Worm (Caenorhabditis elegans) whole organism, mixed stage, embryonic: ENCODE measurements around the gene F55C9.6.

Source experiments
- blmp-1 ChIP-seq: fragments of 150-350 bp; optimal IDR thresholded peaks from 2 replicates; lab custom pipeline; 2014; ENCODE audit warnings: missing biosample characterization, missing genetic modification characterization
- ces-1 ChIP-seq: fragments of 150-350 bp; optimal IDR thresholded peaks from 2 replicates; lab custom pipeline; 2014; ENCODE audit warnings: missing biosample characterization, missing genetic modification reagents, missing genetic modification characterization
- nhr-12 ChIP-seq: fragments of 150-350 bp; optimal IDR thresholded peaks from 2 replicates; lab custom pipeline; 2014; ENCODE audit warnings: missing biosample characterization, missing genetic modification characterization
- nhr-237 ChIP-seq: fragments of 150-350 bp; optimal IDR thresholded peaks from 2 replicates; lab custom pipeline; 2014; ENCODE audit warnings: missing biosample characterization, missing genetic modification characterization
- nhr-28 ChIP-seq: fragments of 150-350 bp; optimal IDR thresholded peaks from 2 replicates; lab custom pipeline; 2014; ENCODE audit warnings: missing biosample characterization, missing genetic modification characterization
- nhr-76 ChIP-seq: sonication (generic microtip); optimal IDR thresholded peaks from 2 replicates; lab custom pipeline; 2017; ENCODE audit warnings: missing biosample characterization, missing genetic modification characterization
- sem-2 ChIP-seq: fragments of 200-800 bp; sonication (Bioruptor generic); optimal IDR thresholded peaks from 2 replicates; lab custom pipeline; 2018; ENCODE audit warnings: mild to moderate bottlenecking, missing genetic modification characterization, missing compliant biosample characterization
- snpc-4 ChIP-seq: fragments of 150-350 bp; optimal IDR thresholded peaks from 2 replicates; lab custom pipeline; 2014; ENCODE audit warnings: missing biosample characterization, missing genetic modification characterization
- tbx-8 ChIP-seq: fragments of 200-800 bp; sonication (Bioruptor generic); optimal IDR thresholded peaks from 2 replicates; lab custom pipeline; 2018; ENCODE audit warnings: mild to moderate bottlenecking, missing genetic modification characterization, moderate library complexity, missing compliant biosample characterization
- unc-39 ChIP-seq: fragments of 150-350 bp; optimal IDR thresholded peaks from 2 replicates; lab custom pipeline; 2014; ENCODE audit warnings: missing biosample characterization, missing genetic modification characterization
- unc-62 ChIP-seq: fragments of 150-350 bp; optimal IDR thresholded peaks from 2 replicates; lab custom pipeline; 2014; ENCODE audit warnings: missing biosample characterization, missing genetic modification reagents, missing genetic modification characterization
- zip-8 ChIP-seq: fragments of 150-350 bp; optimal IDR thresholded peaks from 2 replicates; lab custom pipeline; 2014; ENCODE audit warnings: missing biosample characterization, missing genetic modification characterization
- ztf-11 ChIP-seq: fragments of 150-350 bp; optimal IDR thresholded peaks from 2 replicates; lab custom pipeline; 2014; ENCODE audit warnings: missing biosample characterization, missing genetic modification characterization

ce11 chrV:19325436-19325835 is 28.8 kb upstream of the F55C9.6 start:
- TF ChIP-seq nhr-12 (tag; lab: Kevin White, UChicago) (no peak), tbx-8 (GFP tag; lab: Kevin White, UChicago) (no peak), nhr-28 (tag; lab: Kevin White, UChicago) (no peak), sem-2 (GFP tag; lab: Kevin White, UChicago) (no peak), unc-62 (GFP tag; lab: Kevin White, UChicago) (no peak), zip-8 (tag; lab: Kevin White, UChicago) (no peak), blmp-1 (tag; lab: Kevin White, UChicago) (no peak), ztf-11 (tag; lab: Kevin White, UChicago) (no peak), ces-1 (GFP tag; lab: Kevin White, UChicago) (no peak), unc-39 (no peak), nhr-76 (tag; lab: Kevin White, UChicago) (no peak), nhr-237 (no peak), snpc-4 (tag; lab: Kevin White, UChicago) (no peak)
